Fruit fly (Drosophila melanogaster): Measurements from ENCODE around the gene CG12316.

DNA sequence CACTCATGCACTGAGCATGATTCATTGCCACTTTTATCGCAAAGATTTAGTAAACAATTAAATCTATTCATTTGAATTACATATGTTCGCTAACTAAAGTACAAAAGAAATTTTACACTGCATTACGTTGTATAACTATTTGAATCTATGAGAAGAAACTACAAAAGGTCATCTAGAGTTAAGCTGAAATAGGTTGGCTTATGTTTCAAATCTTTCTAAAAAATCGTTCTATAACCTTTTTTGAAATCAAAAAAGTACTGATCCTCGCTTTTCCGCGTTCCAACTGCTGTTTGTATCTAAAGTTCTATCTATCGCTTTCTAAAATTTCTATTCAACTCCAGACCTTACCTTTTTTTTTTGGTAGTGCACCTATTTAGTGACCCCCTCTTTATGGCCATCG is 11.0 kb downstream of the CG12316 start:
- TF ChIP-seq CG8159 (tag; optimal IDR thresholded peaks at IDR 0.05) (no peak), rn (GFP tag; IDR thresholded peaks at IDR 0.05) (no peak), Pif1A (GFP tag; optimal IDR thresholded peaks at IDR 0.05) (no peak), CG15710 (tag; optimal IDR thresholded peaks at IDR 0.05) (no peak), CG9948 (tag; optimal IDR thresholded peaks at IDR 0.05) (peak; percentile 30), CG14655 (GFP tag; optimal IDR thresholded peaks at IDR 0.05) (no peak), Ets98B (GFP tag; IDR thresholded peaks at IDR 0.05) (no peak)
